Worm (Caenorhabditis elegans) whole organism, L2 larva: ENCODE data around the gene F08H9.4.

Source experiments
- R02D3.7 ChIP-seq: fragments of 150-350 bp; optimal IDR thresholded peaks from 2 replicates; lab custom pipeline; 2014; ENCODE audit warnings: missing biosample characterization, missing genetic modification characterization
- ama-1 ChIP-seq: fragments of 150-350 bp; optimal IDR thresholded peaks from 2 replicates; lab custom pipeline; 2018; ENCODE audit warnings: inconsistent platforms
- ceh-82 ChIP-seq: fragments of 150-350 bp; optimal IDR thresholded peaks from 2 replicates; lab custom pipeline; 2014; ENCODE audit warnings: missing biosample characterization, missing genetic modification characterization
- fos-1 ChIP-seq: fragments of 150-350 bp; optimal IDR thresholded peaks from 2 replicates; lab custom pipeline; 2014; ENCODE audit warnings: missing biosample characterization, missing genetic modification characterization
- mab-5 ChIP-seq: fragments of 150-350 bp; optimal IDR thresholded peaks from 2 replicates; lab custom pipeline; 2014; ENCODE audit warnings: missing biosample characterization, missing genetic modification characterization
- mdl-1 ChIP-seq, 2 experiments: fragments of 150-350 bp in 1 of 2; sonication (generic microtip) in 1 of 2; optimal IDR thresholded peaks; 2 replicates each; lab custom pipeline; 2017; ENCODE audit warnings: missing biosample characterization in 2 of 2, missing genetic modification characterization in 2 of 2
- nhr-23 ChIP-seq: fragments of 150-350 bp; optimal IDR thresholded peaks from 2 replicates; lab custom pipeline; 2014; ENCODE audit warnings: missing biosample characterization, missing genetic modification reagents, missing genetic modification characterization
- ztf-11 ChIP-seq: sonication (generic microtip); optimal IDR thresholded peaks from 2 replicates; lab custom pipeline; 2017; ENCODE audit warnings: missing biosample characterization, missing genetic modification characterization

DNA sequence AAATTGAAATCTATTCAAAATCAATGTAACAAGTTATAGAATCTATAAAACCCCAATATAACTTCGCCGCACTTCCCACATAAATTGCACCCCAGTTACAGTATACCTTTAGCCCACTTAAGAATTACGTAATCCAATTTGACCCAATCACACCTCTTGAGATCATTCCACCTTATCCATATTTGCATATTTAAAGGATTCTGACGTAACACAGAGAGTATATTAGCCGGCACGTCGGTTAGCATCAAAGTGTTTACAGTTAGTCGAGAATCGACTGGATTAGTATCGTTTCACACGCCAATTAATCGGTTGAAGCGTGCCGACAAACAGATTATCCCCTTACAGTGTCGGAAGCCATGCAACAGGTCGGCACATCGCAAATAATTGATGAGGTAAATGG, 30.6 kb downstream of the F08H9.4 start:
- no peak for TF ChIP-seq mdl-1 (tag; optimal IDR thresholded peaks at IDR 0.05; lab: Kevin White, UChicago)
- TF ChIP-seq ztf-11: no peak
- no peak for TF ChIP-seq ceh-82 (tag; lab: Kevin White, UChicago)
- TF ChIP-seq fos-1: no peak
- TF ChIP-seq mab-5 (tag; lab: Kevin White, UChicago): no peak
- no peak for TF ChIP-seq nhr-23 (tag; lab: Kevin White, UChicago)
- no peak for TF ChIP-seq ama-1 (lab: Kevin White, UChicago)
- TF ChIP-seq R02D3.7 (tag; lab: Kevin White, UChicago): no peak
